Worm (Caenorhabditis elegans) whole organism, L4/young adult: ENCODE data around the gene tcc-1.
"Not testable (repeated sequence)": the region's sequence is repeated elsewhere in the genome, so short reads cannot be mapped to it uniquely, and the experiment has no call there.

Experiments
- W03F9.2 ChIP-seq: fragments of 150-350 bp; optimal IDR thresholded peaks from 2 replicates; lab custom pipeline; 2014; ENCODE audit warnings: missing biosample characterization, missing genetic modification characterization
- dao-5 ChIP-seq: sonication (generic microtip); optimal IDR thresholded peaks from 2 replicates; lab custom pipeline; 2016; ENCODE audit warnings: missing genotype, missing genetic modification characterization, moderate library complexity, missing compliant biosample characterization
- him-1 ChIP-seq: sonication (generic microtip); optimal IDR thresholded peaks from 2 replicates; lab custom pipeline; 2016; ENCODE audit warnings: missing genotype, missing genetic modification reagents, missing genetic modification characterization, missing compliant biosample characterization

The tcc-1 gene

DNA sequence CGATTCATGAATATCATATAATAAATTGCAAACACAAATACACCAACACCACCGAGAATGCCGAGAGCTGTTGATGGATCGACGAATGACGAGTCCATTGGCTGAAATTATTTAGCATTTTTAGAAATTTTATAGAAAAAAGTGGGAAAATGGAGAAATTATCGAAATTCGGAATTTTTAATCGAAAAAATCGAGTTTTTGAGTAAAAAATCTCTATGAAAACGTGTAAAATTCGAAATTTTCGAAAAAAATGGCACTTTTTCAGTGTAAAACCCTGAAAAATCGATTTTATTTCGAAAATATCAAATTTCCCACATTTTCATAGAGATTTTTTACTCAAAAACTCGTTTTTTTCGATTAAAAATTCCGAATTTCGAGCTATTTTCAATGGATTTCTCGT is at the start of gene tcc-1:
TSS of gene tcc-1 (minus strand) at position 101 of the 400 bp plus-strand sequence.
- TF ChIP-seq dao-5 (tag; lab: Kevin White, UChicago) (no peak), W03F9.2 (tag; lab: Kevin White, UChicago) (no peak), him-1 (tag; lab: Kevin White, UChicago) (no peak)

DNA sequence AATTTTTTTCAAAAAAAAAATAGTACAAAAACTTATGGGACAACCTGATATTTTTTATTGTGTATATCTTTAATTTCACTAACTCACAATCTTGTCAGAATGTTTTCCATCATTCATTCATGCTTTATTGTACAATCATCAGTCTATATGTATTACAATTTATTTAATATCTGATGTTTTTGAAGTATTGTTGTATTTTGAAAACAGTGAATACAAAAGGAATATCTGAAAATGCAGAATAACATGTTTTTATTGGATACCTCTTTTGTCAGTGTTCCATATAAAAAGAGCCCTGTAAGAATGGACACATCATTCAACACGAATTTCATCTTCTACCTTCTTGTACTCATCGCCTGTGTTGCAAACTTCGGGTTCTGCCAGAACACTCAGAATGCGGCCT is 48.0 kb upstream of the tcc-1 start, which contains the start of gene C06H5.14:
TSS of gene C06H5.14 (plus strand) at position 301 of the 400 bp plus-strand sequence.
- not testable (repeated sequence) for TF ChIP-seq him-1, W03F9.2, dao-5 (tag; lab: Kevin White, UChicago)

DNA sequence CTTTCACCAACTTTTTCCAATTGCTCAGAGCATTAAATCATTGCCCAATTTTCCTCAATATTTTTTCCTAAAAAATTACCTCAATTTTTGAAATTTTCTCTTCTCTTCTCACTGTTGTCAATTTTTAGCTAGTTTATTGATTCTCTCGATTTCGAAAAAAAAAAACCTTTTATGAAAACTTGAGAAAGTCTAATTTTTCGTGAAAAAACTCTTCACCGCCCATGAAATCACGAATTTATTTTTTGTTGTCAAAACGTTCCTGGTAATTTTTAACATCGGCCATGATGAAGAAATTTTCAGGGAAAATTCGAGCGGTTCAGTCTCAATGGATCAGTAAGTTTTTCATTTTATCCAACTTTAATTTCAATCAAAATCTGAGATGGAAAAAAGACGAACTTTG is 43.7 kb upstream of the tcc-1 start, which contains the start of gene fbxa-157:
TSS of gene fbxa-157 (plus strand) at position 301 of the 400 bp plus-strand sequence.
- TF ChIP-seq him-1 (tag; lab: Kevin White, UChicago) (no peak), W03F9.2 (tag; lab: Kevin White, UChicago) (no peak), dao-5 (tag; lab: Kevin White, UChicago) (no peak)

- TF ChIP-seq him-1, dao-5, W03F9.2 (tag; lab: Kevin White, UChicago): not testable (repeated sequence)
These were observed 41.9 kb upstream of the tcc-1 start, which contains the start of gene C06H5.13 for ce11 chrV:17897646-17898045. Gene C06H5.13 (minus strand): TSS chrV:17897746.

ce11 chrV:17896736-17897353 is 41.1 kb upstream of the tcc-1 start, which contains the start of gene fbxa-156:
Gene fbxa-156 (minus strand): TSS chrV:17896786.
- TF ChIP-seq him-1 (tag; lab: Kevin White, UChicago) = no peak
- no peak for TF ChIP-seq dao-5 (tag; lab: Kevin White, UChicago)
- no peak for TF ChIP-seq W03F9.2 (tag; lab: Kevin White, UChicago)

DNA sequence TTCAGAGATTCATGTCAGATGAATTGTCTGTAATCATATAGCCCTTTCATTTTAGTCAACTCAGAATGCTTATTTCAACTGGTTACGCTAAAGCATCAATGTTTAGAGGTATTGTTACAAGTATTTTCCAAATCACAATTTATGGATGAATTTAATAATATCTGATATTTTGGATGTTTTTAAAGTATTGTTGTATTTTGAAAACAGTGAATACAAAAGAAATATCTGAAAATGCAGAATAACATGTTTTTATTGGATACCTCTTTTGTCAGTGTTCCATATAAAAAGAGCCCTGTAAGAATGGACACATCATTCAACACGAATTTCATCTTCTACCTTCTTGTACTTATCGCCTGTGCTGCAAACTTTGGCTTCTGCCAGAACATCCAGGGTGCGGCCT is 38.7 kb upstream of the tcc-1 start, which contains the start of gene C06H5.12:
TSS of gene C06H5.12 (plus strand) at position 301 of the 400 bp plus-strand sequence.
- TF ChIP-seq dao-5, him-1, W03F9.2 (tag; lab: Kevin White, UChicago): not testable (repeated sequence)

DNA sequence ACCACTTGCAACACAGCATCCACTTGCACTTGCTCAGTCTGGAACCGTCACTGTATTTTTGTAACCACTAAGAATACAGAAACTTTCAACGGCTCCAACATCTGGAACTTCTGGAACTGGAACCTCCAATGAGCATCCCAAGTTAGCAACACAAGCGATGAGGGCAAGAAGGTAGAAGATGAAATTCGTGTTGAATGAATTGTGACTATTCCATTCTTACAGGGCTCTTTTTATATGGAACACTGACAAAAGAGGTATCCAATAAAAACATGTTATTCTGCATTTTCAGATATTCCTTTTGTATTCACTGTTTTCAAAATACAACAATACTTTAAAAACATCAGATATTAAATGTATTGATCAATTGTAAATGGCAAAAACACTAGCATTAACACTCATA is 38.2 kb upstream of the tcc-1 start, which contains the start of gene C06H5.11:
TSS of gene C06H5.11 (minus strand) at position 101 of the 400 bp plus-strand sequence.
- TF ChIP-seq W03F9.2, dao-5, him-1 (tag; lab: Kevin White, UChicago): not testable (repeated sequence)

ce11 chrV:17891317-17891716 is 35.5 kb upstream of the tcc-1 start:
- TF ChIP-seq him-1 (tag; lab: Kevin White, UChicago) (no peak), dao-5 (tag; lab: Kevin White, UChicago) (no peak), W03F9.2 (tag; lab: Kevin White, UChicago) (no peak)

DNA sequence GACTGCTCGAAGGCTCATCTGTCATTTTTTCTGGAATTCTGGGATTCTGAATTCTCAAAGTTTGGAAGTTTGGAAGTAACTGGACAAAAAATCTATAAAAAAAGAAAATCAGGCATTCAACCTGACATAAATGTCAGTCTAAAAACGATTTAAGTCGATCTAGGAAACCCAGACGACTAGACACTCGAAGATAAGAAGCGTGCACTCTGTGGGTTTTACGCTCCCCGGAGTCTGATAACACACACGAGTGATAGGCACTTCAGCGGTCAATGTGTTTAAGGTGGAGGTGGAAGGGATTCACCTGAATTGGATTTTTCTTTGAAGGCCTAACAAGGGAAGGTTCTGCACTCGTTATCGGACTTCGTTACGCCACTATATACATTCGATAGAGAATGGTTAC is 33.1 kb upstream of the tcc-1 start, which contains the start of gene C06H5.6:
TSS of gene C06H5.6 (minus strand) at position 46 of the 400 bp plus-strand sequence.
- no peak for TF ChIP-seq dao-5 (tag; lab: Kevin White, UChicago)

DNA sequence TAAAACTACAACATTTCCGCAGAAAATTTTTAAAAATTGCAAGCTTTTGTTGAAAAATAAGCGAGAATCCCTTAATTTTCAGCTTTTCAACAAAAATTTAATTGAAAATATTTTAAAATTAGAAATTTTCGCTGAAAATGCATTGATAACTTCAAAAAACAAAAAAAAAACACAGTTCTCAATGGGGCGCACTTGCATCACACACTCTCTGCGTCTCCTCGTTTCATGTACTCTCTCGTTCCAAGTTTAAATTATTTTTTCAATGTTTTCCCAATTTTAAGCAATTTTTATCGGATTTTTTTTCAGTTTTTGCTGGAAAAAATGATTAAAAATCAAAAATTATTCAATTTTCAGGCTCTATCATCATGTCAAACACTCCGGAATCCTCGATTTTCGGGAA is 15.3 kb upstream of the tcc-1 start, which contains the start of gene phf-14:
TSS of gene phf-14 (plus strand) at position 345 of the 400 bp plus-strand sequence.
- TF ChIP-seq W03F9.2 (tag; lab: Kevin White, UChicago) (peak; percentile 76), him-1 (tag; lab: Kevin White, UChicago) (no peak)

DNA sequence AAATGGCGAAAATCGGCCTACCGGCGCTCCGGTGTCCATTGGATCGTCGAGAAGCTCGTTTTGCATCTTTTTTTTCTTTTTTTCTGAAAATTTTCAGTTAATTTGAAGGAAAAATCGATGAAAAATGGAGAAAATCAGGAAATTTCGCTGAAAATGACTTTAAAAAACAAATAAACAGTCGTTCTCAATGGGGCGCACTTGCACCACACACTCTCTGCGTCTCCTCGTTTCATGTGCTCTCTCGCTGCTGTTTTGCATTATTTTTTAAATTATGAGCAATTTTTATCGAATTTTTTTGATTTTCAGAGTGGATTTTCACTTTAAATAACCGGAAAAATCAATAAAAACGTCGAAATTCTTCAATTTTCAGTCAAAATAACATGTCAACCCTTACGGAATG is 14.8 kb upstream of the tcc-1 start, which contains the start of gene csn-1:
TSS of gene csn-1 (minus strand) at position 83 of the 400 bp plus-strand sequence.
- TF ChIP-seq W03F9.2 (tag; lab: Kevin White, UChicago) = no peak
- TF ChIP-seq him-1 (tag; lab: Kevin White, UChicago) = no peak
- TF ChIP-seq dao-5 (tag; lab: Kevin White, UChicago) = no peak

- not testable (repeated sequence) for TF ChIP-seq him-1, dao-5, W03F9.2 (tag; lab: Kevin White, UChicago)
These were observed 9.5 kb upstream of the tcc-1 start, which contains the start of gene Y59A8A.8 for ce11 chrV:17865309-17865708. Gene Y59A8A.8 (plus strand): TSS chrV:17865609.

DNA sequence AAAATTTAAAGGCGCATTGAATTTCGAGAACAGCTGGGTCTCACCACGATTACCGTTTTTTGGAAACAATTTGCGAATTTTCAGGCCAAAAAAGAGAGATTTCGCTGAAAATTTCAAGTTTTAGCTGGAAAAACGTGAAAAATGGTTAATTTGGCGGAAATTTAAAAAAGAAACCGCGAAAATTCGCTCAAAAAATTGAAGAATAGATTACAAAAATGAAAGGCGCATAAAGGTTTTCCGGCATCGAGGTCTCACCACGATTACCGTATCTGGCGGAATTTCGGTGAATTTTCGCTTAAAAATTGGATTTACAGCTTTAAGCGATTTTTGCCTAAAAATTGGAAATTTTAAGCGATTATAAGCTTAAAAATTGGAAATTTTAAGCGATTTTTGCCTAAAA is 3.7 kb upstream of the tcc-1 start:
- TF ChIP-seq him-1 (tag; lab: Kevin White, UChicago) = no peak
- no peak for TF ChIP-seq W03F9.2 (tag; lab: Kevin White, UChicago)
- no peak for TF ChIP-seq dao-5 (tag; lab: Kevin White, UChicago)
